Worm (Caenorhabditis elegans): Measurements from ENCODE around the gene vps-22.

DNA sequence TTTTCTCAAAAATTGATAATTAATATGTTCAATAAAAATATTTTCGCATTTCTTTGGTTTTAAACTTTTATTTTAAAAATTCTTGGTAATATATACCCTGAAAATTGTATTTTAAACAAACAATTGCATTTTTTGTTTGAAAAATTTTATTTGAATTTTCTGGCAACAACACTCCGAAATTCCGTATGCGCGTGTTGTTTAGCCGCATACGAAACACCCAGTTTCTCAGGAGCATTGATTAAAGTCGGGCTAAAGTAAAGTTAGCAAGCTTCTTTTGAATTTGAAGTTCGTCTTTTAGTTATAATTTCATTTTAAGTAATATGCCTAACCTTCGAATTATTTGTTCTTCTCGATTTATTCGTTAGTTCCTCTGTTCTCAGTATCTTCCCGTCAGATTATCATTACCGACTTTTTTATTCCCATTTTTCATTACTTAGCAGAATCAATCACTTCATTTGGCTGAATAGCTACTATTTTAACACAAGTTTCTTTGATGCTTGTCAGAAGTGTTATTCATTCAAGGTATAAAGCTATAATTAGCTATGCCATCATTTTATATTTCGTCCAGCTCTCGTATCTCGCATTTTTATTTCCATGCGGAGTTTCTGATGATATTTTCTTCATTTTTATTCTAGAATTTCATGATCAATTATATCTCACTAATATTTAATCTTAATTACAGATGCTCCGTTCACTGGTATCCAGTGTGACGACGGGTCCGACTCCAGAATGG lies 27.2 kb downstream of the vps-22 start, which contains the start of gene mrps-18C:
- TF ChIP-seq lin-13 (tag; optimal IDR thresholded peaks at IDR 0.05) (no peak), tbx-8 (GFP tag; optimal IDR thresholded peaks at IDR 0.05) (no peak), nhr-28 (tag; optimal IDR thresholded peaks at IDR 0.05) (no peak), ceh-43 (GFP tag; optimal IDR thresholded peaks at IDR 0.05) (no peak), blmp-1 (tag; optimal IDR thresholded peaks at IDR 0.05) (no peak), cnd-1 (tag; optimal IDR thresholded peaks at IDR 0.05) (no peak), elt-3 (tag; optimal IDR thresholded peaks at IDR 0.05) (no peak), lsy-2 (tag; optimal IDR thresholded peaks at IDR 0.05) (no peak), hlh-1 (tag; optimal IDR thresholded peaks at IDR 0.05) (no peak), nhr-2 (tag; optimal IDR thresholded peaks at IDR 0.05) (no peak), unc-39 (tag; optimal IDR thresholded peaks at IDR 0.05) (no peak), elt-1 (tag; optimal IDR thresholded peaks at IDR 0.05; ENCODE audit: borderline replicate concordance, insufficient read depth) (no peak), unc-62 (GFP tag; optimal IDR thresholded peaks at IDR 0.05) (no peak), ztf-11 (tag; optimal IDR thresholded peaks at IDR 0.05) (no peak)

All from whole organism, mixed stage, embryonic.